Fruit fly (Drosophila melanogaster) Kc167 (cell line): ENCODE measurements around the gene Afti.

Source experiments
- psq ChIP-seq: fragments of >200 bp; optimal IDR thresholded peaks from 2 replicates; lab custom pipeline; 2017; ENCODE audit warnings: missing external identifiers
- ttk ChIP-seq: sonication (Bioruptor generic); optimal IDR thresholded peaks from 2 replicates; lab custom pipeline; 2017; ENCODE audit warnings: missing external identifiers

dm6 chr3R:14327472-14328104, 1.1 kb upstream of the Afti start, which contains the start of gene spn-B:
- TF ChIP-seq psq (lab: Kevin White, UChicago) (no peak), ttk (lab: Kevin White, UChicago) (no peak)
